Fruit fly (Drosophila melanogaster) whole organism, embryonic: ENCODE data around the gene Nt5b.
A peak's percentile ranks its signal among the peaks of the same experiment; 100 is the strongest.

ENCODE experiments used
- Atf3 ChIP-seq: fragments of 200-800 bp; sonication (Bioruptor generic); optimal IDR thresholded peaks from 3 replicates; lab custom pipeline; 2016; ENCODE audit warnings: missing biosample characterization, missing genetic modification characterization
- B-H2 ChIP-seq: fragments of 200-800 bp; sonication (Bioruptor generic); optimal IDR thresholded peaks from 2 replicates; lab custom pipeline; 2018; ENCODE audit warnings: missing biosample characterization, mild to moderate bottlenecking, missing genetic modification characterization
- CG10366 ChIP-seq: fragments of 200-800 bp; sonication (Bioruptor generic); IDR thresholded peaks from 2 replicates; pipeline ENCODE4 v1.3.6; 2022; ENCODE audit warnings: missing biosample characterization, missing genetic modification characterization
- CG10431 ChIP-seq: fragments of 200-800 bp; sonication (Bioruptor generic); optimal IDR thresholded peaks from 3 replicates; lab custom pipeline; 2018; ENCODE audit warnings: missing biosample characterization, mild to moderate bottlenecking, missing genetic modification characterization
- CG11398 ChIP-seq: fragments of 200-800 bp; sonication (Bioruptor generic); optimal IDR thresholded peaks from 2 replicates; lab custom pipeline; 2016; ENCODE audit warnings: missing biosample characterization, missing genetic modification characterization
- CG1233 ChIP-seq: fragments of 200-800 bp; sonication (Bioruptor generic); optimal IDR thresholded peaks from 4 replicates; lab custom pipeline; 2018; ENCODE audit warnings: missing biosample characterization, mild to moderate bottlenecking, missing genetic modification characterization
- CG12659 ChIP-seq: fragments of 200-800 bp; sonication (Bioruptor generic); optimal IDR thresholded peaks from 3 replicates; lab custom pipeline; 2017; ENCODE audit warnings: mild to moderate bottlenecking, missing biosample characterization, missing genetic modification reagents, missing genetic modification characterization
- CG13123 ChIP-seq: fragments of 200-800 bp; sonication (Bioruptor generic); optimal IDR thresholded peaks from 2 replicates; lab custom pipeline; 2016; ENCODE audit warnings: missing biosample characterization, missing genetic modification characterization
- CG13894 ChIP-seq: fragments of 200-800 bp; sonication (Bioruptor generic); optimal IDR thresholded peaks from 3 replicates; lab custom pipeline; 2018; ENCODE audit warnings: missing biosample characterization, mild to moderate bottlenecking, missing genetic modification characterization, moderate library complexity
- CG14050 ChIP-seq: fragments of 200-800 bp; sonication (Bioruptor generic); IDR thresholded peaks from 3 replicates; pipeline ENCODE4 v1.3.6; 2022; ENCODE audit warnings: missing biosample characterization, missing genetic modification characterization
- CG14710 ChIP-seq: fragments of 200-800 bp; sonication (Bioruptor generic); optimal IDR thresholded peaks from 3 replicates; lab custom pipeline; 2019; ENCODE audit warnings: missing biosample characterization, mild to moderate bottlenecking, missing genetic modification characterization, moderate library complexity
- CG17186 ChIP-seq: fragments of 200-800 bp; sonication (Bioruptor generic); optimal IDR thresholded peaks from 3 replicates; lab custom pipeline; 2017; ENCODE audit warnings: missing biosample characterization, missing genetic modification reagents, missing genetic modification characterization
- CG17385 ChIP-seq: fragments of 200-800 bp; sonication (Bioruptor generic); optimal IDR thresholded peaks from 3 replicates; lab custom pipeline; 2018; ENCODE audit warnings: missing biosample characterization, mild to moderate bottlenecking, missing genetic modification characterization
- CG17912 ChIP-seq: fragments of 200-800 bp; sonication (Bioruptor generic); optimal IDR thresholded peaks from 2 replicates; lab custom pipeline; 2018; ENCODE audit warnings: missing biosample characterization, mild to moderate bottlenecking, missing genetic modification characterization
- CG18262 ChIP-seq: fragments of 200-800 bp; optimal IDR thresholded peaks from 3 replicates; lab custom pipeline; 2019; ENCODE audit warnings: missing biosample characterization, mild to moderate bottlenecking, missing genetic modification characterization, moderate library complexity
- CG18619 ChIP-seq: fragments of 200-800 bp; sonication (Bioruptor generic); optimal IDR thresholded peaks from 3 replicates; lab custom pipeline; 2017; ENCODE audit warnings: missing biosample characterization, mild to moderate bottlenecking, missing genetic modification characterization
- CG2116 ChIP-seq: fragments of 200-800 bp; sonication (Bioruptor generic); optimal IDR thresholded peaks from 3 replicates; lab custom pipeline; 2018; ENCODE audit warnings: missing biosample characterization, mild to moderate bottlenecking, missing genetic modification characterization
- CG31224 ChIP-seq: fragments of 200-800 bp; sonication (Bioruptor generic); IDR thresholded peaks from 2 replicates; pipeline ENCODE4 v1.3.6; 2022; ENCODE audit warnings: missing biosample characterization, missing genetic modification characterization
- CG33213 ChIP-seq: fragments of 200-800 bp; sonication (Bioruptor generic); optimal IDR thresholded peaks from 3 replicates; lab custom pipeline; 2016; ENCODE audit warnings: missing biosample characterization, missing genetic modification characterization
- CG4854 ChIP-seq: fragments of 200-800 bp; sonication (Bioruptor generic); optimal IDR thresholded peaks from 2 replicates; lab custom pipeline; 2016; ENCODE audit warnings: missing biosample characterization, missing genetic modification characterization, inconsistent platforms
- CG6791 ChIP-seq: fragments of 200-800 bp; sonication (Bioruptor generic); IDR thresholded peaks from 3 replicates; pipeline ENCODE4 v1.3.6; 2022; ENCODE audit warnings: missing biosample characterization, missing genetic modification characterization; ENCODE audit not compliant: partially characterized antibody
- CG7357 ChIP-seq: fragments of 200-800 bp; sonication (Bioruptor generic); IDR thresholded peaks from 3 replicates; pipeline ENCODE4 v1.3.6; 2022; ENCODE audit warnings: missing biosample characterization, missing genetic modification characterization
- CG7963 ChIP-seq: fragments of 200-800 bp; sonication (Bioruptor generic); IDR thresholded peaks from 3 replicates; pipeline ENCODE4 v1.3.6; 2022; ENCODE audit warnings: missing biosample characterization, missing genetic modification characterization; ENCODE audit not compliant: partially characterized antibody
- CG8388 ChIP-seq: fragments of 200-800 bp; sonication (Bioruptor generic); optimal IDR thresholded peaks from 2 replicates; lab custom pipeline; 2019; ENCODE audit warnings: missing biosample characterization, mild to moderate bottlenecking, missing genetic modification characterization, moderate library complexity
- CG8478 ChIP-seq: fragments of >200 bp; optimal IDR thresholded peaks from 2 replicates; lab custom pipeline; 2018
- CG9932 ChIP-seq: fragments of 200-800 bp; sonication (Bioruptor generic); IDR thresholded peaks from 2 replicates; pipeline ENCODE4 v1.3.6; 2022; ENCODE audit warnings: missing biosample characterization, missing genetic modification characterization
- CoRest ChIP-seq: fragments of 200-800 bp; sonication (Bioruptor generic); optimal IDR thresholded peaks from 3 replicates; lab custom pipeline; 2018; ENCODE audit warnings: missing biosample characterization, mild to moderate bottlenecking, missing genetic modification characterization, moderate library complexity
- Dip2 ChIP-seq: fragments of 200-800 bp; sonication (Bioruptor generic); IDR thresholded peaks from 2 replicates; pipeline ENCODE4 v1.3.6; 2022; ENCODE audit warnings: missing biosample characterization, missing genetic modification characterization
- Dref ChIP-seq: fragments of 200-800 bp; sonication (Bioruptor generic); IDR thresholded peaks from 2 replicates; pipeline ENCODE4 v1.3.6; 2022; ENCODE audit warnings: missing biosample characterization, missing genetic modification characterization
- E2f2 ChIP-seq: fragments of 200-800 bp; sonication (Bioruptor generic); IDR thresholded peaks from 2 replicates; pipeline ENCODE4 v1.3.6; 2022; ENCODE audit warnings: missing biosample characterization, missing genetic modification characterization
- ERR ChIP-seq: fragments of 200-800 bp; sonication (Bioruptor generic); optimal IDR thresholded peaks from 2 replicates; lab custom pipeline; 2016; ENCODE audit warnings: missing biosample characterization, missing genetic modification characterization
- Lhr ChIP-seq: fragments of 200-800 bp; sonication (Bioruptor generic); optimal IDR thresholded peaks from 3 replicates; lab custom pipeline; 2017; ENCODE audit warnings: mild to moderate bottlenecking, missing biosample characterization, missing genetic modification reagents, missing genetic modification characterization
- Max ChIP-seq: fragments of 200-800 bp; sonication (Bioruptor generic); optimal IDR thresholded peaks from 2 replicates; lab custom pipeline; 2016; ENCODE audit warnings: missing biosample characterization, mild to moderate bottlenecking, missing genetic modification characterization
- ab ChIP-seq: fragments of 200-800 bp; sonication (Bioruptor generic); optimal IDR thresholded peaks from 2 replicates; lab custom pipeline; 2016; ENCODE audit warnings: missing biosample characterization, missing genetic modification characterization
- bigmax ChIP-seq: fragments of 200-800 bp; sonication (Bioruptor generic); optimal IDR thresholded peaks from 2 replicates; lab custom pipeline; 2018; ENCODE audit warnings: missing biosample characterization, mild to moderate bottlenecking, missing genetic modification characterization
- cg ChIP-seq: fragments of 200-800 bp; sonication (Bioruptor generic); optimal IDR thresholded peaks from 3 replicates; lab custom pipeline; 2019; ENCODE audit warnings: missing biosample characterization, mild to moderate bottlenecking, missing genetic modification characterization, moderate library complexity
- crp ChIP-seq, 2 experiments: fragments of 200-800 bp; sonication (Bioruptor generic); optimal IDR thresholded peaks; 2 replicates in 1 of 2; 3 replicates in 1 of 2; lab custom pipeline; 2017; ENCODE audit warnings: missing biosample characterization in 2 of 2, missing genetic modification characterization in 2 of 2, mild to moderate bottlenecking in 1 of 2, moderate library complexity in 1 of 2
- cwo ChIP-seq: fragments of 200-800 bp; sonication (Bioruptor generic); optimal IDR thresholded peaks from 3 replicates; lab custom pipeline; 2017; ENCODE audit warnings: missing biosample characterization, missing genetic modification characterization, mild to moderate bottlenecking, moderate library complexity, missing genetic modification reagents
- dan ChIP-seq: fragments of 200-800 bp; sonication (Bioruptor generic); IDR thresholded peaks from 2 replicates; pipeline ENCODE4 v1.3.6; 2022; ENCODE audit warnings: missing biosample characterization, missing genetic modification characterization
- dmrt99B ChIP-seq: fragments of 200-800 bp; sonication (Bioruptor generic); optimal IDR thresholded peaks from 2 replicates; lab custom pipeline; 2018; ENCODE audit warnings: missing biosample characterization, mild to moderate bottlenecking, missing genetic modification characterization, moderate library complexity
- dysf ChIP-seq: fragments of 200-800 bp; sonication (Bioruptor generic); IDR thresholded peaks from 3 replicates; pipeline ENCODE4 v1.3.6; 2022; ENCODE audit warnings: missing biosample characterization, missing genetic modification characterization
- ems ChIP-seq: fragments of 200-800 bp; sonication (Bioruptor generic); optimal IDR thresholded peaks from 3 replicates; lab custom pipeline; 2016; ENCODE audit warnings: missing biosample characterization, missing genetic modification characterization
- fu2 ChIP-seq: fragments of 200-800 bp; sonication (Bioruptor generic); optimal IDR thresholded peaks from 2 replicates; lab custom pipeline; 2016; ENCODE audit warnings: missing biosample characterization, missing genetic modification characterization
- gce ChIP-seq: fragments of 200-800 bp; sonication (Bioruptor generic); IDR thresholded peaks from 3 replicates; pipeline ENCODE4 v1.3.6; 2022; ENCODE audit warnings: missing biosample characterization, missing genetic modification characterization
- gcm ChIP-seq: fragments of 200-800 bp; sonication (Bioruptor generic); optimal IDR thresholded peaks from 2 replicates; lab custom pipeline; 2019; ENCODE audit warnings: missing biosample characterization, mild to moderate bottlenecking, missing genetic modification characterization, moderate library complexity
- gem ChIP-seq: fragments of 200-800 bp; sonication (Bioruptor generic); optimal IDR thresholded peaks from 2 replicates; lab custom pipeline; 2019; ENCODE audit warnings: missing biosample characterization, mild to moderate bottlenecking, missing genetic modification characterization, moderate library complexity
- luna ChIP-seq: fragments of 200-800 bp; sonication (Bioruptor generic); optimal IDR thresholded peaks from 2 replicates; lab custom pipeline; 2016; ENCODE audit warnings: missing biosample characterization, missing genetic modification characterization
- nom ChIP-seq: fragments of 200-800 bp; sonication (Bioruptor generic); optimal IDR thresholded peaks from 2 replicates; lab custom pipeline; 2017; ENCODE audit warnings: missing biosample characterization, missing genetic modification characterization, mild to moderate bottlenecking, moderate library complexity, missing genetic modification reagents
- slp2 ChIP-seq: fragments of 200-800 bp; sonication (Bioruptor generic); optimal IDR thresholded peaks from 2 replicates; lab custom pipeline; 2016; ENCODE audit warnings: missing biosample characterization, missing genetic modification characterization
- tap ChIP-seq: fragments of 200-800 bp; optimal IDR thresholded peaks from 3 replicates; lab custom pipeline; 2019; ENCODE audit warnings: missing biosample characterization, mild to moderate bottlenecking, missing genetic modification characterization, moderate library complexity
- unc-4 ChIP-seq: fragments of 200-800 bp; sonication (Bioruptor generic); IDR thresholded peaks from 2 replicates; pipeline ENCODE4 v1.3.6; 2022; ENCODE audit warnings: missing biosample characterization, missing genetic modification characterization; ENCODE audit not compliant: partially characterized antibody
- usp ChIP-seq: fragments of >200 bp; optimal IDR thresholded peaks from 2 replicates; lab custom pipeline; 2017; ENCODE audit warnings: missing biosample characterization, missing genetic modification characterization

Nt5b gene

dm6 chrX:18409938-18410337 lies at the start of gene Nt5b (continued):
- TF ChIP-seq CG8478 (lab: Kevin White, UChicago) (no peak), fu2 (GFP tag; lab: Kevin White, UChicago) (no peak), Dref (GFP tag; lab: Robert Waterston, UW) (peak; percentile 60), tap (no peak), CG6791 (GFP tag; lab: Robert Waterston, UW) (peak; percentile 65; the same call in 1 of the 3 replicates), CG17385 (GFP tag; lab: Kevin White, UChicago) (peak; percentile 88), E2f2 (GFP tag; lab: Robert Waterston, UW) (peak; percentile 88), cg (GFP tag; lab: Kevin White, UChicago) (no peak), B-H2 (GFP tag; lab: Kevin White, UChicago) (no peak), CG18619 (GFP tag; lab: Kevin White, UChicago) (no peak), CG31224 (no peak), CG14050 (GFP tag; lab: Robert Waterston, UW) (no peak), gce (GFP tag; lab: Robert Waterston, UW) (no peak), Lhr (no peak), ems (GFP tag; lab: Kevin White, UChicago) (no peak), dmrt99B (no peak), ERR (GFP tag; lab: Kevin White, UChicago) (no peak), dan (GFP tag; lab: Robert Waterston, UW) (no peak), Dip2 (no peak), bigmax (GFP tag; lab: Kevin White, UChicago) (no peak), CoRest (no peak), dysf (no peak), CG17186 (no peak), CG13894 (tag; lab: Kevin White, UChicago) (no peak), crp (GFP tag; optimal IDR thresholded peaks at IDR 0.05; lab: Kevin White, UChicago) (no peak), CG14710 (tag; lab: Kevin White, UChicago) (no peak), CG7357 (GFP tag; lab: Robert Waterston, UW) (no peak), slp2 (no peak), gcm (GFP tag; lab: Kevin White, UChicago) (no peak), CG2116 (GFP tag; lab: Kevin White, UChicago) (peak; percentile 15), CG4854 (GFP tag; lab: Kevin White, UChicago) (no peak), CG9932 (GFP tag; lab: Robert Waterston, UW) (no peak), CG13123 (GFP tag; lab: Kevin White, UChicago) (no peak), Max (GFP tag; lab: Kevin White, UChicago) (no peak), CG11398 (no peak), CG7963 (GFP tag; lab: Robert Waterston, UW) (no peak), luna (GFP tag; lab: Kevin White, UChicago) (no peak), CG17912 (GFP tag; lab: Kevin White, UChicago) (no peak), CG10366 (GFP tag; lab: Robert Waterston, UW) (no peak), ab (GFP tag; lab: Kevin White, UChicago) (no peak), CG10431 (no peak), unc-4 (GFP tag; lab: Robert Waterston, UW) (0 out of 2 replicates have a peak, but pooled peaks have one; percentile 23), cwo (GFP tag; lab: Kevin White, UChicago) (no peak), CG12659 (GFP tag; lab: Kevin White, UChicago) (no peak), gem (tag; lab: Kevin White, UChicago) (no peak), CG33213 (no peak), CG8388 (no peak), usp (GFP tag; lab: Kevin White, UChicago) (no peak), CG1233 (GFP tag; lab: Kevin White, UChicago) (no peak), CG18262 (no peak), Atf3 (GFP tag; lab: Kevin White, UChicago) (no peak), nom (GFP tag; lab: Kevin White, UChicago) (no peak)
